Worm (Caenorhabditis elegans) whole organism, mixed stage, embryonic: ENCODE measurements around the gene col-125.

ENCODE experiments used
- M03D4.4 ChIP-seq: sonication (generic microtip); optimal IDR thresholded peaks from 2 replicates; lab custom pipeline; 2017; ENCODE audit warnings: mild to moderate bottlenecking, missing genetic modification characterization, missing compliant biosample characterization
- bed-3 ChIP-seq: fragments of 200-800 bp; sonication (Bioruptor generic); optimal IDR thresholded peaks from 3 replicates; lab custom pipeline; 2018; ENCODE audit warnings: mild to moderate bottlenecking, missing genetic modification characterization, moderate library complexity, missing compliant biosample characterization
- blmp-1 ChIP-seq: fragments of 150-350 bp; optimal IDR thresholded peaks from 2 replicates; lab custom pipeline; 2014; ENCODE audit warnings: missing biosample characterization, missing genetic modification characterization
- cnd-1 ChIP-seq: fragments of 200-800 bp; sonication (Bioruptor generic); optimal IDR thresholded peaks from 2 replicates; lab custom pipeline; 2018; ENCODE audit warnings: mild to moderate bottlenecking, missing genetic modification characterization, missing compliant biosample characterization
- drap-1 ChIP-seq: fragments of 200-800 bp; sonication (Bioruptor generic); optimal IDR thresholded peaks from 3 replicates; lab custom pipeline; 2018; ENCODE audit warnings: mild to moderate bottlenecking, missing genetic modification characterization, missing compliant biosample characterization
- elt-1 ChIP-seq: sonication (generic microtip); optimal IDR thresholded peaks from 2 replicates; lab custom pipeline; 2017; ENCODE audit warnings: missing genetic modification characterization, mild to moderate bottlenecking, missing compliant biosample characterization, antibody characterized with exemption, moderate library complexity, borderline replicate concordance; ENCODE audit not compliant: insufficient read depth
- elt-3 ChIP-seq: fragments of 150-350 bp; optimal IDR thresholded peaks from 2 replicates; lab custom pipeline; 2014; ENCODE audit warnings: missing biosample characterization, missing genetic modification characterization
- flh-1 ChIP-seq: fragments of 200-800 bp; sonication (Bioruptor generic); optimal IDR thresholded peaks from 2 replicates; lab custom pipeline; 2018; ENCODE audit warnings: mild to moderate bottlenecking, missing genetic modification characterization, moderate library complexity, missing compliant biosample characterization
- ham-2 ChIP-seq: fragments of 200-800 bp; sonication (Bioruptor generic); optimal IDR thresholded peaks from 2 replicates; lab custom pipeline; 2018; ENCODE audit warnings: mild to moderate bottlenecking, missing genetic modification characterization, missing compliant biosample characterization
- lin-13 ChIP-seq: fragments of 150-350 bp; optimal IDR thresholded peaks from 2 replicates; lab custom pipeline; 2014; ENCODE audit warnings: missing biosample characterization, missing genetic modification characterization
- lsy-2 ChIP-seq: fragments of 150-350 bp; optimal IDR thresholded peaks from 2 replicates; lab custom pipeline; 2014; ENCODE audit warnings: missing biosample characterization, missing genetic modification characterization
- mls-2 ChIP-seq: sonication (generic microtip); optimal IDR thresholded peaks from 2 replicates; lab custom pipeline; 2016; ENCODE audit warnings: mild to moderate bottlenecking, missing genetic modification characterization, moderate library complexity, missing compliant biosample characterization
- nhr-12 ChIP-seq: fragments of 150-350 bp; optimal IDR thresholded peaks from 2 replicates; lab custom pipeline; 2014; ENCODE audit warnings: missing biosample characterization, missing genetic modification characterization
- nhr-2 ChIP-seq: fragments of 150-350 bp; optimal IDR thresholded peaks from 2 replicates; lab custom pipeline; 2014; ENCODE audit warnings: missing biosample characterization, missing genetic modification characterization
- nhr-28 ChIP-seq: fragments of 150-350 bp; optimal IDR thresholded peaks from 2 replicates; lab custom pipeline; 2014; ENCODE audit warnings: missing biosample characterization, missing genetic modification characterization
- sptf-1 ChIP-seq: sonication (generic microtip); optimal IDR thresholded peaks from 2 replicates; lab custom pipeline; 2017; ENCODE audit warnings: mild to moderate bottlenecking, missing genetic modification characterization, moderate library complexity, missing compliant biosample characterization
- tbx-8 ChIP-seq: fragments of 200-800 bp; sonication (Bioruptor generic); optimal IDR thresholded peaks from 2 replicates; lab custom pipeline; 2018; ENCODE audit warnings: mild to moderate bottlenecking, missing genetic modification characterization, moderate library complexity, missing compliant biosample characterization
- unc-39 ChIP-seq: fragments of 150-350 bp; optimal IDR thresholded peaks from 2 replicates; lab custom pipeline; 2014; ENCODE audit warnings: missing biosample characterization, missing genetic modification characterization
- unc-62 ChIP-seq: fragments of 150-350 bp; optimal IDR thresholded peaks from 2 replicates; lab custom pipeline; 2014; ENCODE audit warnings: missing biosample characterization, missing genetic modification reagents, missing genetic modification characterization
- ztf-11 ChIP-seq: fragments of 150-350 bp; optimal IDR thresholded peaks from 2 replicates; lab custom pipeline; 2014; ENCODE audit warnings: missing biosample characterization, missing genetic modification characterization

col-125 gene

DNA sequence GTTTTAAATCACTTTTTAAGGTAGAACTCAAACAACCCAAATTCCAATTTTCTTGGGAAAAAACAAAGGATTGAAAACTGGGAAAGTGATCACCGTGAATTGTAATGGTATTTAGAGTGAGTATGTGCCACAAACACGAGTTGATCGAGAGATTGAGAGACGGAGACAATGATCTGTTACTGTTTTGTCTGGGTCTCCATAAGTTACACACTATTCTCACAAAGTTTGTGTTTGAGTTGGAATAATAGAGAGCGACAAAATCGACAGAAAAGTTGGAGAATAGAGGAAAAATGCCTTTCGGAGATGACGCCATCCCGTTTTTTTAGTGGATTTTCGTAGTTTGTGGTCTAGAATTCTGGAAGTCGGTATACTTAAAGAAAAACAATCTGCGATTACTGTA, 46.0 kb downstream of the col-125 start, which contains the start of gene nhr-7:
Gene nhr-7, minus strand, starts transcription at position 101 of the 400 bp plus-strand sequence.
- TF ChIP-seq ham-2 (no peak), unc-62 (no peak), M03D4.4 (tag; lab: Kevin White, UChicago) (no peak), elt-3 (tag; lab: Kevin White, UChicago) (no peak), drap-1 (GFP tag; lab: Kevin White, UChicago) (no peak), ztf-11 (tag; lab: Kevin White, UChicago) (no peak), elt-1 (tag; lab: Kevin White, UChicago) (no peak), blmp-1 (no peak), lsy-2 (no peak), sptf-1 (no peak)

- TF ChIP-seq bed-3 (GFP tag; lab: Kevin White, UChicago) (no peak), mls-2 (tag; lab: Kevin White, UChicago) (no peak), nhr-2 (tag; lab: Kevin White, UChicago) (no peak), flh-1 (GFP tag; lab: Kevin White, UChicago) (no peak), blmp-1 (no peak), elt-1 (tag; lab: Kevin White, UChicago) (no peak), tbx-8 (GFP tag; lab: Kevin White, UChicago) (no peak), nhr-12 (tag; lab: Kevin White, UChicago) (no peak), lin-13 (tag; lab: Kevin White, UChicago) (no peak), cnd-1 (no peak), M03D4.4 (tag; lab: Kevin White, UChicago) (no peak), nhr-28 (tag; lab: Kevin White, UChicago) (no peak)
- TF ChIP-seq, all 35 proteins: peak for 0
Observed at ce11 chrIV:11273151-11273550, 47.8 kb downstream of the col-125 start, which contains the start of gene gtl-2. gtl-2 (plus strand) TSS chrIV:11273451.

- TF ChIP-seq unc-39 (tag; lab: Kevin White, UChicago): no peak
- TF ChIP-seq flh-1 (GFP tag; lab: Kevin White, UChicago): no peak
- TF ChIP-seq tbx-8 (GFP tag; lab: Kevin White, UChicago): no peak
- TF ChIP-seq nhr-28 (tag; lab: Kevin White, UChicago): no peak
- no peak for TF ChIP-seq M03D4.4 (tag; lab: Kevin White, UChicago)
Observed at ce11 chrIV:11276026-11276425, 50.7 kb downstream of the col-125 start.
